Fruit fly (Drosophila melanogaster): ENCODE results near the gene CG4502.

DNA sequence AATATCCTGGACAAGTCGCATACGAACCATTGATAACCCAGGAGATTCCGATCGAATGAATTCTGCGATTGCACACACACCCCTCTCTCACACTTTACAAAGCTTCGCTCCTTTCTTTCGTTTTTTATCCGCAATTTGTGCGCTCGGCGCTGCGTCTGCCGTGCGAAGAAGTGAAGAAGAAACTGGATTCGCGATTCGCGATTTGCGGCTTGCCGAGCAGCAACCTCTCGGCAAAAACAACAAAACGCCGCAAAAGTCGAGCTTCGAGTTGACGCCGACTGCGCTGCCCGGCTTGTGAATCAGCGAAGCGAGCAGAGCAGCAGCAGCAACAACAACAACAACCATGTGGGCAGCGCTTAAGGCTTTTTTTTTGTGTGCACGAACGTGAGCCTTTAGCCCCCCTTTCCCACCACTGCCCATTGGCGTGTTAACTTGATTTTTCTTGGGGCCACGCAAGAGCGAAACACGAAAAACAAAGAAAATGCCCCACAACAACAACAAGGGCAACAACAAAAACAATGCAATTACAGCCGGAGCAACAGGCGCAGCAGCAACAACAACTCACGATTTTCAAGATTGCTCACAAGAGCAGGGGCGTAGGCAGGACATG lies 16.0 kb downstream of the CG4502 start:
- TF ChIP-seq CG32121 (GFP tag; IDR thresholded peaks at IDR 0.05) (no peak), CG34367 (tag; optimal IDR thresholded peaks at IDR 0.05) (no peak), EcR (GFP tag; optimal IDR thresholded peaks at IDR 0.05) (no peak), CG10348 (GFP tag; IDR thresholded peaks at IDR 0.05) (no peak), Pif1B (GFP tag; optimal IDR thresholded peaks at IDR 0.05) (no peak), Snoo (tag; optimal IDR thresholded peaks at IDR 0.05) (no peak), CG8301 (tag; optimal IDR thresholded peaks at IDR 0.05) (no peak), CG8159 (tag; optimal IDR thresholded peaks at IDR 0.05) (no peak), CG17806 (tag; optimal IDR thresholded peaks at IDR 0.05) (no peak), D1 (tag; optimal IDR thresholded peaks at IDR 0.05) (no peak), CG4496 (GFP tag; IDR thresholded peaks at IDR 0.05) (peak; percentile 100)
